Fruit fly (Drosophila melanogaster) whole organism, embryonic: Measurements from ENCODE around the gene CG7860.

Experiments
- Atf6 ChIP-seq: fragments of 200-800 bp; sonication (Bioruptor generic); IDR thresholded peaks from 2 replicates; pipeline ENCODE4 v1.3.6; 2022; ENCODE audit warnings: missing biosample characterization, missing genetic modification characterization
- B-H1 ChIP-seq: fragments of 200-800 bp; sonication (Bioruptor generic); IDR thresholded peaks from 3 replicates; pipeline ENCODE4 v1.3.6; 2022; ENCODE audit warnings: missing biosample characterization, missing genetic modification characterization
- C15 ChIP-seq: fragments of 200-800 bp; sonication (Bioruptor generic); IDR thresholded peaks from 3 replicates; pipeline ENCODE4 v1.3.6; 2022; ENCODE audit warnings: missing biosample characterization, missing genetic modification characterization
- CG10209 ChIP-seq: fragments of 200-800 bp; sonication (Bioruptor generic); optimal IDR thresholded peaks from 3 replicates; lab custom pipeline; 2017; ENCODE audit warnings: missing biosample characterization, mild to moderate bottlenecking, missing genetic modification characterization, missing genetic modification reagents
- CG10959 ChIP-seq: fragments of 200-800 bp; sonication (Bioruptor generic); IDR thresholded peaks from 2 replicates; pipeline ENCODE4 v1.3.6; 2022; ENCODE audit warnings: missing biosample characterization, missing genetic modification characterization
- CG11504 ChIP-seq: fragments of 200-800 bp; sonication (Bioruptor generic); optimal IDR thresholded peaks from 3 replicates; lab custom pipeline; 2019; ENCODE audit warnings: missing biosample characterization, mild to moderate bottlenecking, missing genetic modification characterization, moderate library complexity
- CG11560 ChIP-seq: fragments of 200-800 bp; sonication (Bioruptor generic); IDR thresholded peaks from 3 replicates; pipeline ENCODE4 v1.3.6; 2022; ENCODE audit warnings: missing biosample characterization, missing genetic modification characterization
- CG11723 ChIP-seq: fragments of 200-800 bp; sonication (Bioruptor generic); optimal IDR thresholded peaks from 2 replicates; lab custom pipeline; 2017; ENCODE audit warnings: missing biosample characterization, mild to moderate bottlenecking, missing genetic modification characterization
- CG1233 ChIP-seq: fragments of 200-800 bp; sonication (Bioruptor generic); optimal IDR thresholded peaks from 4 replicates; lab custom pipeline; 2018; ENCODE audit warnings: missing biosample characterization, mild to moderate bottlenecking, missing genetic modification characterization
- CG12769 ChIP-seq: fragments of 200-800 bp; sonication (Bioruptor generic); optimal IDR thresholded peaks from 2 replicates; lab custom pipeline; 2019; ENCODE audit warnings: missing biosample characterization, mild to moderate bottlenecking, missing genetic modification characterization, moderate library complexity
- CG13424 ChIP-seq: fragments of 200-800 bp; sonication (Bioruptor generic); optimal IDR thresholded peaks from 2 replicates; lab custom pipeline; 2019; ENCODE audit warnings: missing biosample characterization, mild to moderate bottlenecking, missing genetic modification characterization, moderate library complexity
- CG14441 ChIP-seq: fragments of 200-800 bp; sonication (Bioruptor generic); IDR thresholded peaks from 2 replicates; pipeline ENCODE4 v1.3.6; 2022; ENCODE audit warnings: missing biosample characterization, missing genetic modification characterization
- CG15514 ChIP-seq: fragments of 200-800 bp; sonication (Bioruptor generic); optimal IDR thresholded peaks from 3 replicates; lab custom pipeline; 2017; ENCODE audit warnings: missing biosample characterization, missing genetic modification characterization, mild to moderate bottlenecking, moderate library complexity, missing genetic modification reagents
- CG17359 ChIP-seq: fragments of 200-800 bp; sonication (Bioruptor generic); optimal IDR thresholded peaks from 3 replicates; lab custom pipeline; 2018; ENCODE audit warnings: missing biosample characterization, mild to moderate bottlenecking, missing genetic modification characterization, moderate library complexity
- CG17385 ChIP-seq: fragments of 200-800 bp; sonication (Bioruptor generic); optimal IDR thresholded peaks from 3 replicates; lab custom pipeline; 2018; ENCODE audit warnings: missing biosample characterization, mild to moderate bottlenecking, missing genetic modification characterization
- CG17612 ChIP-seq: fragments of 200-800 bp; sonication (Bioruptor generic); IDR thresholded peaks from 2 replicates; pipeline ENCODE4 v1.3.6; 2022; ENCODE audit warnings: missing biosample characterization, missing genetic modification characterization
- CG17829 ChIP-seq: fragments of 200-800 bp; optimal IDR thresholded peaks from 2 replicates; lab custom pipeline; 2019; ENCODE audit warnings: missing biosample characterization, mild to moderate bottlenecking, missing genetic modification characterization, moderate library complexity
- CG18476 ChIP-seq: fragments of 200-800 bp; sonication (Bioruptor generic); optimal IDR thresholded peaks from 2 replicates; lab custom pipeline; 2016; ENCODE audit warnings: missing biosample characterization, mild to moderate bottlenecking, missing genetic modification characterization
- CG18599 ChIP-seq: fragments of 200-800 bp; sonication (Bioruptor generic); optimal IDR thresholded peaks from 3 replicates; lab custom pipeline; 2017; ENCODE audit warnings: missing biosample characterization, missing genetic modification characterization, mild to moderate bottlenecking, moderate library complexity, missing genetic modification reagents
- CG2678 ChIP-seq: fragments of 200-800 bp; sonication (Bioruptor generic); optimal IDR thresholded peaks from 3 replicates; lab custom pipeline; 2019; ENCODE audit warnings: missing biosample characterization, mild to moderate bottlenecking, missing genetic modification characterization, moderate library complexity
- CG2889 ChIP-seq: fragments of 200-800 bp; sonication (Bioruptor generic); IDR thresholded peaks from 3 replicates; pipeline ENCODE4 v1.3.6; 2022; ENCODE audit warnings: missing biosample characterization, missing genetic modification characterization
- CG8290 ChIP-seq, 3 experiments: fragments of 200-800 bp; sonication (Bioruptor generic); optimal IDR thresholded peaks; 2 replicates each; lab custom pipeline; 2016 to 2019; ENCODE audit warnings: missing biosample characterization in 3 of 3, missing genetic modification characterization in 3 of 3, mild to moderate bottlenecking in 2 of 3, moderate library complexity in 1 of 3
- CoRest ChIP-seq: fragments of 200-800 bp; sonication (Bioruptor generic); optimal IDR thresholded peaks from 3 replicates; lab custom pipeline; 2018; ENCODE audit warnings: missing biosample characterization, mild to moderate bottlenecking, missing genetic modification characterization, moderate library complexity
- CrebB ChIP-seq: fragments of 200-800 bp; sonication (Bioruptor generic); optimal IDR thresholded peaks from 3 replicates; lab custom pipeline; 2018; ENCODE audit warnings: missing biosample characterization, mild to moderate bottlenecking, missing genetic modification characterization
- Dek ChIP-seq: fragments of 200-800 bp; sonication (Bioruptor generic); optimal IDR thresholded peaks from 3 replicates; lab custom pipeline; 2019; ENCODE audit warnings: missing biosample characterization, mild to moderate bottlenecking, missing genetic modification characterization, moderate library complexity
- Dref ChIP-seq: fragments of 200-800 bp; sonication (Bioruptor generic); IDR thresholded peaks from 2 replicates; pipeline ENCODE4 v1.3.6; 2022; ENCODE audit warnings: missing biosample characterization, missing genetic modification characterization
- E2f2 ChIP-seq: fragments of 200-800 bp; sonication (Bioruptor generic); IDR thresholded peaks from 2 replicates; pipeline ENCODE4 v1.3.6; 2022; ENCODE audit warnings: missing biosample characterization, missing genetic modification characterization
- Fer2 ChIP-seq: fragments of 200-800 bp; sonication (Bioruptor generic); optimal IDR thresholded peaks from 2 replicates; lab custom pipeline; 2018; ENCODE audit warnings: missing biosample characterization, mild to moderate bottlenecking, missing genetic modification characterization, moderate library complexity
- GATAe ChIP-seq: fragments of 200-800 bp; sonication (Bioruptor generic); conservative IDR thresholded peaks from 2 replicates; pipeline ENCODE4 v1.3.6; 2022; ENCODE audit warnings: missing biosample characterization, missing genetic modification characterization
- HHEX ChIP-seq: fragments of 200-800 bp; sonication (Bioruptor generic); optimal IDR thresholded peaks from 3 replicates; lab custom pipeline; 2017; ENCODE audit warnings: missing biosample characterization, mild to moderate bottlenecking, missing genetic modification characterization, missing genetic modification reagents
- Hr78 ChIP-seq, 2 experiments: fragments of 200-800 bp in 1 of 2; fragments of >200 bp in 1 of 2; sonication (Bioruptor generic) in 1 of 2; optimal IDR thresholded peaks; 2 replicates each; lab custom pipeline; 2017 to 2019; ENCODE audit warnings: missing biosample characterization in 2 of 2, missing genetic modification characterization in 2 of 2, mild to moderate bottlenecking in 1 of 2, moderate library complexity in 1 of 2
- Max ChIP-seq: fragments of 200-800 bp; sonication (Bioruptor generic); optimal IDR thresholded peaks from 2 replicates; lab custom pipeline; 2016; ENCODE audit warnings: missing biosample characterization, mild to moderate bottlenecking, missing genetic modification characterization
- Myb ChIP-seq: fragments of 200-800 bp; sonication (Bioruptor generic); optimal IDR thresholded peaks from 2 replicates; lab custom pipeline; 2016; ENCODE audit warnings: missing biosample characterization, missing genetic modification characterization
- PHDP ChIP-seq: fragments of 200-800 bp; sonication (Bioruptor generic); optimal IDR thresholded peaks from 3 replicates; lab custom pipeline; 2018; ENCODE audit warnings: missing biosample characterization, mild to moderate bottlenecking, missing genetic modification characterization, moderate library complexity
- corto ChIP-seq: fragments of 200-800 bp; sonication (Bioruptor generic); optimal IDR thresholded peaks from 2 replicates; lab custom pipeline; 2016; ENCODE audit warnings: missing biosample characterization, mild to moderate bottlenecking, missing genetic modification characterization, moderate library complexity
- ftz-f1 ChIP-seq: fragments of 200-800 bp; sonication (Bioruptor generic); optimal IDR thresholded peaks from 2 replicates; lab custom pipeline; 2016; ENCODE audit warnings: missing biosample characterization, missing genetic modification characterization
- grn ChIP-seq: fragments of 200-800 bp; sonication (Bioruptor generic); optimal IDR thresholded peaks from 3 replicates; lab custom pipeline; 2017; ENCODE audit warnings: missing biosample characterization, missing genetic modification characterization
- h ChIP-seq: fragments of >200 bp; optimal IDR thresholded peaks from 2 replicates; lab custom pipeline; 2017
- hkb ChIP-seq, 2 experiments: fragments of 200-800 bp in 1 of 2; fragments of >200 bp in 1 of 2; sonication (Bioruptor generic) in 1 of 2; IDR thresholded peaks in 1 of 2; optimal IDR thresholded peaks in 1 of 2; 2 replicates each; pipeline versions ENCODE4 v1.3.6 to Lab custom; 2017 to 2022; ENCODE audit warnings: missing biosample characterization in 1 of 2, missing genetic modification characterization in 1 of 2
- jigr1 ChIP-seq: fragments of 200-800 bp; sonication (Bioruptor generic); IDR thresholded peaks from 3 replicates; pipeline ENCODE4 v1.3.6; 2022; ENCODE audit warnings: missing biosample characterization, missing genetic modification characterization
- lab ChIP-seq: fragments of 200-800 bp; sonication (Bioruptor generic); optimal IDR thresholded peaks from 3 replicates; lab custom pipeline; 2017; ENCODE audit warnings: missing biosample characterization, missing genetic modification characterization, mild to moderate bottlenecking, moderate library complexity, missing genetic modification reagents
- nau ChIP-seq: fragments of 200-800 bp; sonication (Bioruptor generic); optimal IDR thresholded peaks from 3 replicates; lab custom pipeline; 2017; ENCODE audit warnings: missing biosample characterization, mild to moderate bottlenecking, missing genetic modification characterization, missing genetic modification reagents
- nom ChIP-seq: fragments of 200-800 bp; sonication (Bioruptor generic); optimal IDR thresholded peaks from 2 replicates; lab custom pipeline; 2017; ENCODE audit warnings: missing biosample characterization, missing genetic modification characterization, mild to moderate bottlenecking, moderate library complexity, missing genetic modification reagents
- oc ChIP-seq: fragments of 200-800 bp; sonication (Bioruptor generic); optimal IDR thresholded peaks from 2 replicates; lab custom pipeline; 2018; ENCODE audit warnings: missing biosample characterization, mild to moderate bottlenecking, missing genetic modification characterization, moderate library complexity
- sens ChIP-seq: fragments of 200-800 bp; sonication (Bioruptor generic); peaks from one replicate; lab custom pipeline; 2016; ENCODE audit warnings: missing biosample characterization, missing genetic modification characterization
- so ChIP-seq: fragments of 200-800 bp; sonication (Bioruptor generic); IDR thresholded peaks from 3 replicates; pipeline ENCODE4 v1.3.6; 2022; ENCODE audit warnings: missing biosample characterization, missing genetic modification characterization
- sob ChIP-seq: fragments of 200-800 bp; sonication (Bioruptor generic); IDR thresholded peaks from 2 replicates; pipeline ENCODE4 v1.3.6; 2022; ENCODE audit warnings: missing biosample characterization, missing genetic modification characterization
- sr ChIP-seq: fragments of 200-800 bp; sonication (Bioruptor generic); IDR thresholded peaks from 3 replicates; pipeline ENCODE4 v1.3.6; 2022; ENCODE audit warnings: missing biosample characterization, missing genetic modification characterization
- stwl ChIP-seq: fragments of 200-800 bp; sonication (Bioruptor generic); optimal IDR thresholded peaks from 3 replicates; lab custom pipeline; 2018; ENCODE audit warnings: missing biosample characterization, mild to moderate bottlenecking, missing genetic modification characterization, moderate library complexity
- tgo ChIP-seq: fragments of 200-800 bp; sonication (Bioruptor generic); IDR thresholded peaks from 3 replicates; pipeline ENCODE4 v1.3.6; 2022; ENCODE audit warnings: missing biosample characterization, missing genetic modification characterization

CG7860 gene

dm6 chrX:15602438-15602837 is 33.6 kb downstream of the CG7860 start (continued):
- TF ChIP-seq Dref (GFP tag; lab: Robert Waterston, UW) (no peak), tgo (GFP tag; lab: Robert Waterston, UW) (0 out of 3 replicates have a peak, but pooled peaks have one; percentile 15), CG17359 (tag; lab: Kevin White, UChicago) (peak; percentile 26), CG18599 (GFP tag; lab: Kevin White, UChicago) (peak; percentile 24), so (GFP tag; lab: Robert Waterston, UW) (0 out of 3 replicates have a peak, but pooled peaks have one; percentile 28), CG17829 (no peak), sob (0 out of 2 replicates have a peak, but pooled peaks have one; percentile 21), CG18476 (no peak), Dek (tag; lab: Kevin White, UChicago) (no peak), HHEX (peak; percentile 12), Atf6 (GFP tag; lab: Robert Waterston, UW) (0 out of 2 replicates have a peak, but pooled peaks have one; percentile 27), B-H1 (GFP tag; lab: Robert Waterston, UW) (no peak), oc (no peak), lab (GFP tag; lab: Kevin White, UChicago) (peak; percentile 54), CG10209 (GFP tag; lab: Kevin White, UChicago) (peak; percentile 28), CG10959 (GFP tag; lab: Robert Waterston, UW) (no peak), E2f2 (GFP tag; lab: Robert Waterston, UW) (peak; percentile 27), CG8290 (GFP tag; optimal IDR thresholded peaks at IDR 0.05; lab: Kevin White, UChicago) (no peak), CG8290 (tag; optimal IDR thresholded peaks at IDR 0.05; lab: Kevin White, UChicago) (peak in 1 of 2 experiments; percentile 75), PHDP (tag; lab: Kevin White, UChicago) (peak; percentile 16), CG17612 (no peak), GATAe (GFP tag; lab: Robert Waterston, UW) (no peak), CG11723 (no peak), Myb (GFP tag; lab: Kevin White, UChicago) (no peak), CG1233 (GFP tag; lab: Kevin White, UChicago) (peak; percentile 4), CG12769 (tag; lab: Kevin White, UChicago) (peak; percentile 43), ftz-f1 (GFP tag; lab: Kevin White, UChicago) (no peak), Hr78 (GFP tag; optimal IDR thresholded peaks at IDR 0.05; lab: Kevin White, UChicago) (no peak), CG14441 (GFP tag; lab: Robert Waterston, UW) (0 out of 2 replicates have a peak, but pooled peaks have one; percentile 19), CG2678 (tag; lab: Kevin White, UChicago) (peak; percentile 40), Fer2 (no peak), CG15514 (peak; percentile 30), nau (GFP tag; lab: Kevin White, UChicago) (peak; percentile 1), CoRest (tag; lab: Kevin White, UChicago) (peak; percentile 2), jigr1 (GFP tag; lab: Robert Waterston, UW) (no peak), CrebB (tag; lab: Kevin White, UChicago) (peak; percentile 12), CG13424 (tag; lab: Kevin White, UChicago) (peak; percentile 19), CG11504 (tag; lab: Kevin White, UChicago) (peak; percentile 6), corto (no peak)

- no peak for TF ChIP-seq h
- peak; percentile 39 for TF ChIP-seq sens
- TF ChIP-seq nom, result peak; percentile 81
- TF ChIP-seq hkb (optimal IDR thresholded peaks at IDR 0.05; lab: Kevin White, UChicago), result no peak
- no peak for TF ChIP-seq hkb (GFP tag; IDR thresholded peaks at IDR 0.05; lab: Robert Waterston, UW)
- TF ChIP-seq CG17385 (GFP tag; lab: Kevin White, UChicago), result no peak
- TF ChIP-seq C15 (GFP tag; lab: Robert Waterston, UW), result no peak
- no peak for TF ChIP-seq Max (GFP tag; lab: Kevin White, UChicago)
- no peak for TF ChIP-seq sr
- TF ChIP-seq CG11560, result no peak
- TF ChIP-seq CG2889, result no peak
- TF ChIP-seq grn (GFP tag; lab: Kevin White, UChicago), result peak; percentile 76
- no peak for TF ChIP-seq CG2678 (tag; lab: Kevin White, UChicago)
- TF ChIP-seq CrebB (tag; lab: Kevin White, UChicago), result no peak
- TF ChIP-seq stwl (tag; lab: Kevin White, UChicago), result no peak
Measured at dm6 chrX:15608751-15609345, 40.1 kb downstream of the CG7860 start.
